Fruit fly (Drosophila melanogaster) whole organism, embryonic: ENCODE results near the gene Tnks.

ENCODE experiments used
- Awh ChIP-seq: fragments of 200-800 bp; sonication (Bioruptor generic); IDR thresholded peaks from 2 replicates; pipeline ENCODE4, ENCODE4 v1.3.6; 2022; ENCODE audit warnings: missing biosample characterization, missing genetic modification characterization
- Blimp-1 ChIP-seq: fragments of 200-800 bp; sonication (Bioruptor generic); optimal IDR thresholded peaks from 3 replicates; lab custom pipeline; 2018; ENCODE audit warnings: missing biosample characterization, missing genetic modification characterization, mild to moderate bottlenecking, moderate library complexity, missing genetic modification reagents
- CG17912 ChIP-seq: fragments of 200-800 bp; sonication (Bioruptor generic); optimal IDR thresholded peaks from 2 replicates; lab custom pipeline; 2018; ENCODE audit warnings: missing biosample characterization, mild to moderate bottlenecking, missing genetic modification characterization
- CG4854 ChIP-seq: fragments of 200-800 bp; sonication (Bioruptor generic); optimal IDR thresholded peaks from 2 replicates; lab custom pipeline; 2016; ENCODE audit warnings: missing biosample characterization, missing genetic modification characterization, inconsistent platforms
- D ChIP-seq, 2 experiments: fragments of 200-800 bp in 1 of 2; fragments of >200 bp in 1 of 2; sonication (Bioruptor generic) in 1 of 2; optimal IDR thresholded peaks; 2 replicates in 1 of 2; 3 replicates in 1 of 2; lab custom pipeline; 2017; ENCODE audit warnings: mild to moderate bottlenecking in 1 of 2, missing biosample characterization in 1 of 2, missing genetic modification characterization in 1 of 2, missing genetic modification reagents in 1 of 2
- otp ChIP-seq: fragments of 200-800 bp; sonication (Bioruptor generic); IDR thresholded peaks from 3 replicates; pipeline ENCODE4, ENCODE4 v1.3.6; 2022; ENCODE audit warnings: missing biosample characterization, missing genetic modification characterization
- sens ChIP-seq: fragments of 200-800 bp; sonication (Bioruptor generic); peaks from one replicate; lab custom pipeline; 2016; ENCODE audit warnings: missing biosample characterization, missing genetic modification characterization
- twi ChIP-seq: fragments of 200-800 bp; optimal IDR thresholded peaks from 2 replicates; lab custom pipeline; 2019; ENCODE audit warnings: missing biosample characterization, mild to moderate bottlenecking, missing genetic modification characterization, moderate library complexity

- TF ChIP-seq Awh (GFP tag; lab: Robert Waterston, UW) (no peak), sens (no peak), CG17912 (GFP tag; lab: Kevin White, UChicago) (no peak), CG4854 (GFP tag; lab: Kevin White, UChicago) (no peak), twi (no peak), otp (GFP tag; lab: Robert Waterston, UW) (no peak), D (optimal IDR thresholded peaks at IDR 0.05; lab: Kevin White, UChicago) (no peak), D (GFP tag; optimal IDR thresholded peaks at IDR 0.05; lab: Kevin White, UChicago) (no peak), Blimp-1 (GFP tag; lab: Kevin White, UChicago) (no peak)
Observed at dm6 chr3R:25625940-25626624, 35.0 kb downstream of the Tnks start.
